Worm (Caenorhabditis elegans) whole organism, early embryonic: Measurements from ENCODE around the gene ZC190.8.

Experiments used
- F13C5.2 ChIP-seq: sonication (generic microtip); optimal IDR thresholded peaks from 2 replicates; lab custom pipeline; 2017; ENCODE audit warnings: mild to moderate bottlenecking, missing genetic modification characterization, inconsistent platforms, missing compliant biosample characterization
- aly-1 ChIP-seq: sonication (generic microtip); optimal IDR thresholded peaks from 2 replicates; lab custom pipeline; 2016; ENCODE audit warnings: missing genetic modification characterization, missing compliant biosample characterization
- ama-1 ChIP-seq: fragments of 150-350 bp; optimal IDR thresholded peaks from 2 replicates; lab custom pipeline; 2014
- ceh-13 ChIP-seq: fragments of 200-800 bp; sonication (Bioruptor generic); optimal IDR thresholded peaks from 2 replicates; lab custom pipeline; 2018; ENCODE audit warnings: mild to moderate bottlenecking, missing genetic modification characterization, missing compliant biosample characterization
- ceh-36 ChIP-seq: sonication (generic microtip); optimal IDR thresholded peaks from 2 replicates; lab custom pipeline; 2016; ENCODE audit warnings: missing genetic modification characterization, inconsistent platforms, missing compliant biosample characterization
- hmbx-1 ChIP-seq: sonication (generic microtip); optimal IDR thresholded peaks from 2 replicates; lab custom pipeline; 2016; ENCODE audit warnings: mild to moderate bottlenecking, missing genetic modification characterization, missing compliant biosample characterization
- tbx-11 ChIP-seq: fragments of 200-800 bp; sonication (Bioruptor generic); IDR thresholded peaks from 2 replicates; pipeline ENCODE4 v1.3.6; 2022; ENCODE audit warnings: missing genetic modification characterization, missing compliant biosample characterization
- tra-4 ChIP-seq: sonication (generic microtip); optimal IDR thresholded peaks from 2 replicates; lab custom pipeline; 2017; ENCODE audit warnings: missing genetic modification characterization, missing compliant biosample characterization

- TF ChIP-seq aly-1 (tag; lab: Kevin White, UChicago), result no peak
- no peak for TF ChIP-seq ama-1
- TF ChIP-seq tra-4, result no peak
- TF ChIP-seq ceh-13 (GFP tag; lab: Kevin White, UChicago), result no peak
- TF ChIP-seq tbx-11 (GFP tag; lab: Robert Waterston, UW), result no peak
- TF ChIP-seq ceh-36 (tag; lab: Kevin White, UChicago), result no peak
- TF ChIP-seq F13C5.2 (tag; lab: Kevin White, UChicago), result no peak
- no peak for TF ChIP-seq hmbx-1 (tag; lab: Kevin White, UChicago)
Observed at ce11 chrV:8736369-8736768, 48.8 kb upstream of the ZC190.8 start, which contains the start of gene ZC196.3.
